Fruit fly (Drosophila melanogaster) whole organism, embryonic: ENCODE data around the gene Dlip1.
A peak's percentile ranks its signal among the peaks of the same experiment; 100 is the strongest.

Source experiments
- Blimp-1 ChIP-seq: fragments of 200-800 bp; sonication (Bioruptor generic); optimal IDR thresholded peaks from 3 replicates; lab custom pipeline; 2018; ENCODE audit warnings: missing biosample characterization, missing genetic modification characterization, mild to moderate bottlenecking, moderate library complexity, missing genetic modification reagents
- C15 ChIP-seq: fragments of 200-800 bp; sonication (Bioruptor generic); IDR thresholded peaks from 3 replicates; pipeline ENCODE4 v1.3.6; 2022; ENCODE audit warnings: missing biosample characterization, missing genetic modification characterization
- CG10431 ChIP-seq: fragments of 200-800 bp; sonication (Bioruptor generic); optimal IDR thresholded peaks from 3 replicates; lab custom pipeline; 2018; ENCODE audit warnings: missing biosample characterization, mild to moderate bottlenecking, missing genetic modification characterization
- CG11085 ChIP-seq: fragments of 200-800 bp; sonication (Bioruptor generic); IDR thresholded peaks from 2 replicates; pipeline ENCODE4 v1.3.6; 2022; ENCODE audit warnings: missing biosample characterization, missing genetic modification characterization
- CG11504 ChIP-seq: fragments of 200-800 bp; sonication (Bioruptor generic); optimal IDR thresholded peaks from 3 replicates; lab custom pipeline; 2019; ENCODE audit warnings: missing biosample characterization, mild to moderate bottlenecking, missing genetic modification characterization, moderate library complexity
- CG1647 ChIP-seq: fragments of 200-800 bp; sonication (Bioruptor generic); optimal IDR thresholded peaks from 3 replicates; lab custom pipeline; 2016; ENCODE audit warnings: missing biosample characterization, missing genetic modification characterization
- CG1832 ChIP-seq: fragments of 200-800 bp; sonication (Bioruptor generic); optimal IDR thresholded peaks from 2 replicates; lab custom pipeline; 2017; ENCODE audit warnings: missing biosample characterization, mild to moderate bottlenecking, missing genetic modification characterization, inconsistent platforms
- CG18619 ChIP-seq: fragments of 200-800 bp; sonication (Bioruptor generic); optimal IDR thresholded peaks from 3 replicates; lab custom pipeline; 2017; ENCODE audit warnings: missing biosample characterization, mild to moderate bottlenecking, missing genetic modification characterization
- CG31365 ChIP-seq: fragments of 200-800 bp; sonication (Bioruptor generic); optimal IDR thresholded peaks from 2 replicates; lab custom pipeline; 2018; ENCODE audit warnings: missing biosample characterization, mild to moderate bottlenecking, missing genetic modification characterization
- CG3281 ChIP-seq: fragments of 200-800 bp; sonication (Bioruptor generic); optimal IDR thresholded peaks from 3 replicates; lab custom pipeline; 2017; ENCODE audit warnings: missing biosample characterization, mild to moderate bottlenecking, missing genetic modification characterization
- CG34422 ChIP-seq: fragments of 200-800 bp; sonication (Bioruptor generic); IDR thresholded peaks from 3 replicates; pipeline ENCODE4 v1.3.6; 2022; ENCODE audit warnings: missing biosample characterization, missing genetic modification characterization
- CG4328 ChIP-seq: fragments of 200-800 bp; sonication (Bioruptor generic); optimal IDR thresholded peaks from 3 replicates; lab custom pipeline; 2017; ENCODE audit warnings: missing biosample characterization, missing genetic modification reagents, missing genetic modification characterization
- CG4360 ChIP-seq: fragments of 200-800 bp; sonication (Bioruptor generic); IDR thresholded peaks from 2 replicates; pipeline ENCODE4 v1.3.6; 2022; ENCODE audit warnings: missing biosample characterization, missing genetic modification characterization
- CG7271 ChIP-seq: fragments of 200-800 bp; sonication (Bioruptor generic); optimal IDR thresholded peaks from 2 replicates; lab custom pipeline; 2018; ENCODE audit warnings: missing biosample characterization, mild to moderate bottlenecking, missing genetic modification characterization, moderate library complexity
- CG7786 ChIP-seq: fragments of 200-800 bp; sonication (Bioruptor generic); optimal IDR thresholded peaks from 2 replicates; lab custom pipeline; 2016; ENCODE audit warnings: missing biosample characterization, missing genetic modification characterization
- CG8478 ChIP-seq: fragments of >200 bp; optimal IDR thresholded peaks from 2 replicates; lab custom pipeline; 2018
- CG9609 ChIP-seq: fragments of 200-800 bp; sonication (Bioruptor generic); optimal IDR thresholded peaks from 3 replicates; lab custom pipeline; 2016; ENCODE audit warnings: missing biosample characterization, missing genetic modification characterization
- CG9817 ChIP-seq: fragments of 200-800 bp; sonication (Bioruptor generic); optimal IDR thresholded peaks from 2 replicates; lab custom pipeline; 2018; ENCODE audit warnings: missing biosample characterization, mild to moderate bottlenecking, missing genetic modification characterization, moderate library complexity
- CkIIα-i1 ChIP-seq: fragments of 200-800 bp; sonication (Bioruptor generic); IDR thresholded peaks from 2 replicates; pipeline ENCODE4 v1.3.6; 2022; ENCODE audit warnings: missing biosample characterization, missing genetic modification characterization
- D ChIP-seq, 2 experiments: fragments of 200-800 bp in 1 of 2; fragments of >200 bp in 1 of 2; sonication (Bioruptor generic) in 1 of 2; optimal IDR thresholded peaks; 2 replicates in 1 of 2; 3 replicates in 1 of 2; lab custom pipeline; 2017; ENCODE audit warnings: mild to moderate bottlenecking in 1 of 2, missing biosample characterization in 1 of 2, missing genetic modification characterization in 1 of 2, missing genetic modification reagents in 1 of 2
- H2.0 ChIP-seq: fragments of 200-800 bp; sonication (Bioruptor generic); IDR thresholded peaks from 2 replicates; pipeline ENCODE4 v1.3.6; 2022; ENCODE audit warnings: missing biosample characterization, missing genetic modification characterization
- Hand ChIP-seq: fragments of 200-800 bp; sonication (Bioruptor generic); optimal IDR thresholded peaks from 2 replicates; lab custom pipeline; 2017; ENCODE audit warnings: mild to moderate bottlenecking, missing biosample characterization, missing genetic modification reagents, missing genetic modification characterization
- Lhr ChIP-seq: fragments of 200-800 bp; sonication (Bioruptor generic); optimal IDR thresholded peaks from 3 replicates; lab custom pipeline; 2017; ENCODE audit warnings: mild to moderate bottlenecking, missing biosample characterization, missing genetic modification reagents, missing genetic modification characterization
- Lim3 ChIP-seq: fragments of 200-800 bp; sonication (Bioruptor generic); IDR thresholded peaks from 2 replicates; pipeline ENCODE4 v1.3.6; 2022; ENCODE audit warnings: missing biosample characterization, missing genetic modification characterization
- Mad ChIP-seq: fragments of 200-800 bp; sonication (Bioruptor generic); optimal IDR thresholded peaks from 2 replicates; lab custom pipeline; 2016; ENCODE audit warnings: missing biosample characterization, missing genetic modification characterization
- Myb ChIP-seq: fragments of 200-800 bp; sonication (Bioruptor generic); optimal IDR thresholded peaks from 2 replicates; lab custom pipeline; 2016; ENCODE audit warnings: missing biosample characterization, missing genetic modification characterization
- NC2β ChIP-seq: fragments of 200-800 bp; sonication (Bioruptor generic); optimal IDR thresholded peaks from 2 replicates; lab custom pipeline; 2016; ENCODE audit warnings: missing biosample characterization, missing genetic modification characterization
- Ptx1 ChIP-seq: fragments of 200-800 bp; sonication (Bioruptor generic); IDR thresholded peaks from 2 replicates; pipeline ENCODE4 v1.3.6; 2022; ENCODE audit warnings: missing biosample characterization, missing genetic modification characterization
- Six4 ChIP-seq: fragments of 200-800 bp; sonication (Bioruptor generic); optimal IDR thresholded peaks from 2 replicates; lab custom pipeline; 2016; ENCODE audit warnings: missing biosample characterization, missing genetic modification characterization
- Sox100B ChIP-seq: fragments of 200-800 bp; sonication (Bioruptor generic); optimal IDR thresholded peaks from 3 replicates; lab custom pipeline; 2018; ENCODE audit warnings: missing biosample characterization, mild to moderate bottlenecking, missing genetic modification characterization
- Sry-β ChIP-seq: fragments of 200-800 bp; sonication (Bioruptor generic); optimal IDR thresholded peaks from 2 replicates; lab custom pipeline; 2018; ENCODE audit warnings: missing biosample characterization, mild to moderate bottlenecking, missing genetic modification characterization, moderate library complexity
- Trl ChIP-seq, 3 experiments: fragments of >200 bp in 2 of 3; fragments of 200-800 bp in 1 of 3; sonication (Bioruptor generic) in 1 of 3; optimal IDR thresholded peaks; 2 replicates in 1 of 3; 3 replicates in 2 of 3; lab custom pipeline; 2016 to 2017; ENCODE audit warnings: missing biosample characterization in 1 of 3, missing genetic modification characterization in 1 of 3
- Usf ChIP-seq: fragments of 200-800 bp; sonication (Bioruptor generic); optimal IDR thresholded peaks from 2 replicates; lab custom pipeline; 2017; ENCODE audit warnings: missing genotype, missing biosample characterization, missing genetic modification characterization
- ac ChIP-seq: fragments of 200-800 bp; sonication (Bioruptor generic); optimal IDR thresholded peaks from 3 replicates; lab custom pipeline; 2017; ENCODE audit warnings: missing biosample characterization, mild to moderate bottlenecking, missing genetic modification characterization
- bbx ChIP-seq: fragments of 200-800 bp; sonication (Bioruptor generic); IDR thresholded peaks from 2 replicates; pipeline ENCODE4 v1.3.6; 2022; ENCODE audit warnings: missing biosample characterization, missing genetic modification characterization; ENCODE audit not compliant: partially characterized antibody
- chinmo ChIP-seq: fragments of 200-800 bp; sonication (Bioruptor generic); IDR thresholded peaks from 4 replicates; pipeline ENCODE4 v1.3.6; 2022; ENCODE audit warnings: missing biosample characterization, missing genetic modification characterization; ENCODE audit not compliant: partially characterized antibody
- ems ChIP-seq: fragments of 200-800 bp; sonication (Bioruptor generic); optimal IDR thresholded peaks from 3 replicates; lab custom pipeline; 2016; ENCODE audit warnings: missing biosample characterization, missing genetic modification characterization
- en ChIP-seq: fragments of 200-800 bp; sonication (Bioruptor generic); optimal IDR thresholded peaks from 2 replicates; lab custom pipeline; 2016; ENCODE audit warnings: missing biosample characterization, missing genetic modification characterization
- gro ChIP-seq: fragments of 200-800 bp; sonication (Bioruptor generic); optimal IDR thresholded peaks from 2 replicates; lab custom pipeline; 2016; ENCODE audit warnings: missing biosample characterization, missing genetic modification characterization
- gt ChIP-seq: fragments of 200-800 bp; sonication (Bioruptor generic); IDR thresholded peaks from 2 replicates; pipeline ENCODE4 v1.3.6; 2022; ENCODE audit warnings: missing biosample characterization, missing genetic modification characterization
- jing ChIP-seq: fragments of 200-800 bp; sonication (Bioruptor generic); optimal IDR thresholded peaks from 2 replicates; lab custom pipeline; 2018; ENCODE audit warnings: missing biosample characterization, mild to moderate bottlenecking, missing genetic modification characterization
- lola ChIP-seq, 3 experiments: fragments of >200 bp in 2 of 3; fragments of 200-800 bp in 1 of 3; sonication (Bioruptor generic) in 1 of 3; optimal IDR thresholded peaks; 2 replicates each; lab custom pipeline; 2017 to 2019; ENCODE audit warnings: missing biosample characterization in 3 of 3, missing genetic modification characterization in 3 of 3, mild to moderate bottlenecking in 1 of 3, moderate library complexity in 1 of 3
- luna ChIP-seq: fragments of 200-800 bp; sonication (Bioruptor generic); optimal IDR thresholded peaks from 2 replicates; lab custom pipeline; 2016; ENCODE audit warnings: missing biosample characterization, missing genetic modification characterization
- mld ChIP-seq: fragments of 200-800 bp; sonication (Bioruptor generic); IDR thresholded peaks from 3 replicates; pipeline ENCODE4 v1.3.6; 2022; ENCODE audit warnings: missing biosample characterization, missing genetic modification characterization; ENCODE audit not compliant: partially characterized antibody
- run ChIP-seq: fragments of 200-800 bp; sonication (Bioruptor generic); optimal IDR thresholded peaks from 3 replicates; lab custom pipeline; 2018; ENCODE audit warnings: missing biosample characterization, mild to moderate bottlenecking, missing genetic modification characterization
- sens-2 ChIP-seq: fragments of 200-800 bp; sonication (Bioruptor generic); IDR thresholded peaks from 2 replicates; pipeline ENCODE4 v1.3.6; 2022; ENCODE audit warnings: missing biosample characterization, missing genetic modification characterization
- tll ChIP-seq, 2 experiments: fragments of 200-800 bp in 1 of 2; fragments of >200 bp in 1 of 2; sonication (Bioruptor generic) in 1 of 2; optimal IDR thresholded peaks; 2 replicates each; lab custom pipeline; 2017 to 2019; ENCODE audit warnings: missing biosample characterization in 2 of 2, missing genetic modification characterization in 2 of 2, mild to moderate bottlenecking in 1 of 2, moderate library complexity in 1 of 2
- zen2 ChIP-seq: fragments of 200-800 bp; sonication (Bioruptor generic); IDR thresholded peaks from 3 replicates; pipeline ENCODE4 v1.3.6; 2022; ENCODE audit warnings: missing biosample characterization, missing genetic modification characterization; ENCODE audit not compliant: partially characterized antibody
- zf30C ChIP-seq: fragments of 200-800 bp; sonication (Bioruptor generic); optimal IDR thresholded peaks from 3 replicates; lab custom pipeline; 2018; ENCODE audit warnings: missing biosample characterization, mild to moderate bottlenecking, missing genetic modification characterization
- zfh1 ChIP-seq: fragments of 200-800 bp; sonication (Bioruptor generic); IDR thresholded peaks from 3 replicates; pipeline ENCODE4 v1.3.6; 2022; ENCODE audit warnings: missing biosample characterization, missing genetic modification characterization

Gene Dlip1

dm6 chrX:9155134-9155533, 3.3 kb upstream of the Dlip1 start (continued):
- TF ChIP-seq CG3281 (GFP tag; lab: Kevin White, UChicago) (peak; percentile 63), Trl (optimal IDR thresholded peaks at IDR 0.05; lab: Kevin White, UChicago) (no peak), Trl (GFP tag; optimal IDR thresholded peaks at IDR 0.05; lab: Kevin White, UChicago) (no peak), zfh1 (GFP tag; lab: Robert Waterston, UW) (no peak), CG7271 (tag; lab: Kevin White, UChicago) (no peak), Sry-β (GFP tag; lab: Kevin White, UChicago) (no peak), Myb (GFP tag; lab: Kevin White, UChicago) (no peak), mld (GFP tag; lab: Robert Waterston, UW) (no peak), CG11504 (peak; percentile 72), Sox100B (GFP tag; lab: Kevin White, UChicago) (peak; percentile 71), CG18619 (GFP tag; lab: Kevin White, UChicago) (no peak), zen2 (GFP tag; lab: Robert Waterston, UW) (no peak), CG8478 (lab: Kevin White, UChicago) (no peak), CG9609 (GFP tag; lab: Kevin White, UChicago) (no peak), H2.0 (GFP tag; lab: Robert Waterston, UW) (no peak), gt (no peak), Hand (GFP tag; lab: Kevin White, UChicago) (peak; percentile 24), lola (GFP tag; optimal IDR thresholded peaks at IDR 0.05; lab: Kevin White, UChicago) (peak in 1 of 3 experiments; percentile 62), Lhr (GFP tag; lab: Kevin White, UChicago) (no peak), CG9817 (tag; lab: Kevin White, UChicago) (peak; percentile 55), Mad (GFP tag; lab: Kevin White, UChicago) (no peak), chinmo (GFP tag; lab: Robert Waterston, UW) (no peak), CG7786 (GFP tag; lab: Kevin White, UChicago) (no peak), CkIIα-i1 (GFP tag; lab: Robert Waterston, UW) (no peak), Ptx1 (peak; percentile 65), Lim3 (GFP tag; lab: Robert Waterston, UW) (no peak), bbx (GFP tag; lab: Robert Waterston, UW) (no peak), CG4360 (GFP tag; lab: Robert Waterston, UW) (no peak), ems (GFP tag; lab: Kevin White, UChicago) (peak; percentile 9), jing (GFP tag; lab: Kevin White, UChicago) (no peak), CG31365 (tag; lab: Kevin White, UChicago) (no peak), luna (GFP tag; lab: Kevin White, UChicago) (no peak), C15 (GFP tag; lab: Robert Waterston, UW) (no peak), run (no peak), Six4 (peak; percentile 38), gro (GFP tag; lab: Kevin White, UChicago) (peak; percentile 29), CG34422 (GFP tag; lab: Robert Waterston, UW) (no peak), CG4328 (GFP tag; lab: Kevin White, UChicago) (peak; percentile 63), Usf (no peak), tll (GFP tag; optimal IDR thresholded peaks at IDR 0.05; lab: Kevin White, UChicago) (no peak), en (no peak), CG1832 (no peak), CG10431 (GFP tag; lab: Kevin White, UChicago) (peak; percentile 15), zf30C (GFP tag; lab: Kevin White, UChicago) (peak; percentile 91), ac (GFP tag; lab: Kevin White, UChicago) (no peak), CG1647 (GFP tag; lab: Kevin White, UChicago) (peak; percentile 41), CG11085 (GFP tag; lab: Robert Waterston, UW) (no peak), Blimp-1 (GFP tag; lab: Kevin White, UChicago) (peak; percentile 66), sens-2 (GFP tag; lab: Robert Waterston, UW) (no peak), D (optimal IDR thresholded peaks at IDR 0.05; lab: Kevin White, UChicago) (no peak), D (GFP tag; optimal IDR thresholded peaks at IDR 0.05; lab: Kevin White, UChicago) (peak; percentile 64), NC2β (GFP tag; lab: Kevin White, UChicago) (no peak)
